Worm (Caenorhabditis elegans) whole organism, L3 larva: ENCODE results near the gene Y51A2D.8.
A peak's percentile ranks its signal among the peaks of the same experiment; 100 is the strongest.

Source experiments
- ZK546.5 ChIP-seq: sonication (generic microtip); optimal IDR thresholded peaks from 2 replicates; lab custom pipeline; 2017; ENCODE audit warnings: missing biosample characterization, missing genetic modification characterization
- aly-2 ChIP-seq: fragments of 150-350 bp; optimal IDR thresholded peaks from 2 replicates; lab custom pipeline; 2014; ENCODE audit warnings: missing biosample characterization, missing genetic modification characterization
- ceh-16 ChIP-seq: sonication (generic microtip); optimal IDR thresholded peaks from 2 replicates; lab custom pipeline; 2017; ENCODE audit warnings: missing biosample characterization, missing genetic modification characterization
- ceh-28 ChIP-seq: fragments of 150-350 bp; optimal IDR thresholded peaks from 2 replicates; lab custom pipeline; 2014; ENCODE audit warnings: missing biosample characterization, missing genetic modification reagents, missing genetic modification characterization
- ceh-82 ChIP-seq: fragments of 150-350 bp; optimal IDR thresholded peaks from 2 replicates; lab custom pipeline; 2014; ENCODE audit warnings: missing biosample characterization, missing genetic modification characterization
- ceh-9 ChIP-seq: sonication (generic microtip); optimal IDR thresholded peaks from 2 replicates; lab custom pipeline; 2018; ENCODE audit warnings: missing biosample characterization, missing genetic modification characterization
- daf-12 ChIP-seq: fragments of 150-350 bp; optimal IDR thresholded peaks from 2 replicates; lab custom pipeline; 2014; ENCODE audit warnings: missing biosample characterization, missing genetic modification reagents, missing genetic modification characterization
- egl-27 ChIP-seq: sonication (generic microtip); optimal IDR thresholded peaks from 4 replicates; lab custom pipeline; 2017; ENCODE audit warnings: missing biosample characterization, missing genetic modification reagents, missing genetic modification characterization
- egl-5 ChIP-seq: fragments of 150-350 bp; optimal IDR thresholded peaks from 2 replicates; lab custom pipeline; 2017; ENCODE audit warnings: missing biosample characterization, missing genetic modification reagents, missing genetic modification characterization, inconsistent platforms
- elt-1 ChIP-seq: fragments of 150-350 bp; optimal IDR thresholded peaks from 2 replicates; lab custom pipeline; 2014; ENCODE audit warnings: missing biosample characterization, missing genetic modification characterization
- elt-2 ChIP-seq: sonication (generic microtip); optimal IDR thresholded peaks from 2 replicates; lab custom pipeline; 2016; ENCODE audit warnings: missing genetic modification reagents, mild to moderate bottlenecking, missing genetic modification characterization, missing compliant biosample characterization
- fkh-10 ChIP-seq: sonication (generic microtip); optimal IDR thresholded peaks from 2 replicates; lab custom pipeline; 2017; ENCODE audit warnings: missing biosample characterization, missing genetic modification reagents, missing genetic modification characterization
- fkh-2 ChIP-seq: fragments of 150-350 bp; optimal IDR thresholded peaks from 2 replicates; lab custom pipeline; 2014; ENCODE audit warnings: missing biosample characterization, missing genetic modification reagents, missing genetic modification characterization
- fos-1 ChIP-seq: fragments of 150-350 bp; optimal IDR thresholded peaks from 2 replicates; lab custom pipeline; 2014; ENCODE audit warnings: missing biosample characterization, missing genetic modification characterization
- hmg-11 ChIP-seq: sonication (generic microtip); optimal IDR thresholded peaks from 2 replicates; lab custom pipeline; 2016; ENCODE audit warnings: missing genetic modification characterization, missing compliant biosample characterization
- jun-1 ChIP-seq: fragments of 150-350 bp; optimal IDR thresholded peaks from 2 replicates; lab custom pipeline; 2014; ENCODE audit warnings: missing biosample characterization, missing genetic modification reagents, missing genetic modification characterization
- lin-15B ChIP-seq: fragments of 150-350 bp; optimal IDR thresholded peaks from 2 replicates; lab custom pipeline; 2014; ENCODE audit warnings: missing biosample characterization, missing genetic modification characterization
- lsy-12 ChIP-seq: sonication (generic microtip); optimal IDR thresholded peaks from 2 replicates; lab custom pipeline; 2016; ENCODE audit warnings: mild to moderate bottlenecking, missing genetic modification characterization, missing compliant biosample characterization
- mdl-1 ChIP-seq: fragments of 150-350 bp; optimal IDR thresholded peaks from 2 replicates; lab custom pipeline; 2014; ENCODE audit warnings: missing biosample characterization, missing genetic modification characterization
- mml-1 ChIP-seq: fragments of 150-350 bp; sonication (generic microtip); optimal IDR thresholded peaks from 3 replicates; lab custom pipeline; 2014; ENCODE audit warnings: missing biosample characterization, missing genetic modification characterization
- nfya-1 ChIP-seq: sonication (generic microtip); optimal IDR thresholded peaks from 2 replicates; lab custom pipeline; 2017; ENCODE audit warnings: missing genetic modification characterization, mild to moderate bottlenecking, missing compliant biosample characterization, antibody characterized with exemption, moderate library complexity; ENCODE audit not compliant: insufficient read depth
- nhr-11 ChIP-seq: fragments of 150-350 bp; optimal IDR thresholded peaks from 2 replicates; lab custom pipeline; 2014; ENCODE audit warnings: missing biosample characterization, missing genetic modification characterization
- nhr-12 ChIP-seq: fragments of 150-350 bp; optimal IDR thresholded peaks from 2 replicates; lab custom pipeline; 2014; ENCODE audit warnings: missing biosample characterization, missing genetic modification characterization
- nhr-23 ChIP-seq: fragments of 150-350 bp; optimal IDR thresholded peaks from 2 replicates; lab custom pipeline; 2014; ENCODE audit warnings: missing biosample characterization, missing genetic modification reagents, missing genetic modification characterization
- nhr-237 ChIP-seq: fragments of 150-350 bp; optimal IDR thresholded peaks from 2 replicates; lab custom pipeline; 2014; ENCODE audit warnings: missing biosample characterization, missing genetic modification characterization
- nhr-25 ChIP-seq: sonication (generic microtip); optimal IDR thresholded peaks from 2 replicates; lab custom pipeline; 2017; ENCODE audit warnings: missing biosample characterization, missing genetic modification characterization
- nhr-28 ChIP-seq: fragments of 150-350 bp; optimal IDR thresholded peaks from 2 replicates; lab custom pipeline; 2014; ENCODE audit warnings: missing biosample characterization, missing genetic modification characterization
- nhr-43 ChIP-seq: sonication (generic microtip); optimal IDR thresholded peaks from 2 replicates; lab custom pipeline; 2016; ENCODE audit warnings: mild to moderate bottlenecking, missing genetic modification characterization, missing compliant biosample characterization; ENCODE audit not compliant: poor library complexity, severe bottlenecking
- nhr-67 ChIP-seq: fragments of 150-350 bp; optimal IDR thresholded peaks from 2 replicates; lab custom pipeline; 2014; ENCODE audit warnings: missing biosample characterization, missing genetic modification characterization
- nhr-76 ChIP-seq: fragments of 150-350 bp; sonication (generic microtip); optimal IDR thresholded peaks from 5 replicates; lab custom pipeline; 2014; ENCODE audit warnings: missing biosample characterization, missing genetic modification characterization
- nhr-77 ChIP-seq: fragments of 150-350 bp; optimal IDR thresholded peaks from 2 replicates; lab custom pipeline; 2014; ENCODE audit warnings: missing biosample characterization, missing genetic modification characterization
- pha-4 ChIP-seq: fragments of 150-350 bp; optimal IDR thresholded peaks from 2 replicates; lab custom pipeline; 2014; ENCODE audit warnings: missing biosample characterization, missing genetic modification reagents, missing genetic modification characterization
- sea-2 ChIP-seq: fragments of 150-350 bp; sonication (generic microtip); optimal IDR thresholded peaks from 4 replicates; lab custom pipeline; 2014; ENCODE audit warnings: missing biosample characterization, missing genetic modification reagents, missing genetic modification characterization
- skn-1 ChIP-seq: fragments of 150-350 bp; optimal IDR thresholded peaks from 2 replicates; lab custom pipeline; 2014; ENCODE audit warnings: missing biosample characterization, missing genetic modification characterization
- tbx-2 ChIP-seq: sonication (generic microtip); optimal IDR thresholded peaks from 2 replicates; lab custom pipeline; 2016; ENCODE audit warnings: mild to moderate bottlenecking, missing genetic modification characterization, missing compliant biosample characterization
- unc-39 ChIP-seq: sonication (generic microtip); optimal IDR thresholded peaks from 4 replicates; lab custom pipeline; 2017; ENCODE audit warnings: missing biosample characterization, missing genetic modification characterization
- unc-62 ChIP-seq: fragments of 150-350 bp; sonication (generic microtip); optimal IDR thresholded peaks from 4 replicates; lab custom pipeline; 2014; ENCODE audit warnings: missing biosample characterization, missing genetic modification reagents, missing genetic modification characterization
- zag-1 ChIP-seq: fragments of 150-350 bp; optimal IDR thresholded peaks from 2 replicates; lab custom pipeline; 2014; ENCODE audit warnings: missing biosample characterization, missing genetic modification characterization
- ztf-11 ChIP-seq: fragments of 150-350 bp; optimal IDR thresholded peaks from 2 replicates; lab custom pipeline; 2014; ENCODE audit warnings: missing biosample characterization, missing genetic modification characterization
- ztf-4 ChIP-seq: fragments of 150-350 bp; optimal IDR thresholded peaks from 2 replicates; lab custom pipeline; 2014; ENCODE audit warnings: missing biosample characterization, missing genetic modification characterization

The Y51A2D.8 gene

ce11 chrV:18560944-18561343 is 7.3 kb upstream of the Y51A2D.8 start:
- no peak for TF ChIP-seq ceh-28 (tag; lab: Kevin White, UChicago)
- TF ChIP-seq pha-4 (tag; lab: Kevin White, UChicago), result peak; percentile 88
- no peak for TF ChIP-seq tbx-2 (tag; lab: Kevin White, UChicago)

- TF ChIP-seq ztf-11 (tag; lab: Kevin White, UChicago) (no peak), pha-4 (tag; lab: Kevin White, UChicago) (peak; percentile 72), nhr-23 (tag; lab: Kevin White, UChicago) (no peak)
These were observed 6.5 kb upstream of the Y51A2D.8 start, which contains the start of gene ttr-26 for ce11 chrV:18560188-18560587. Gene ttr-26, minus strand, starts transcription at chrV:18560288.

ce11 chrV:18556488-18556887 is 2.8 kb upstream of the Y51A2D.8 start, which contains the start of the genes ttr-24 and ttr-25:
Gene ttr-24, minus strand, starts transcription at chrV:18556643.
Gene ttr-25, plus strand, starts transcription at chrV:18556714.
- TF ChIP-seq unc-62 (GFP tag; lab: Kevin White, UChicago), result no peak
- TF ChIP-seq nfya-1 (tag; lab: Kevin White, UChicago), result no peak
- TF ChIP-seq nhr-43 (tag; lab: Kevin White, UChicago), result no peak
- no peak for TF ChIP-seq nhr-25
- TF ChIP-seq fos-1 (tag; lab: Kevin White, UChicago), result no peak
- no peak for TF ChIP-seq unc-39 (tag; lab: Kevin White, UChicago)
- TF ChIP-seq nhr-77 (tag; lab: Kevin White, UChicago), result no peak
- TF ChIP-seq nhr-76 (tag; lab: Kevin White, UChicago), result no peak
- no peak for TF ChIP-seq egl-5
- TF ChIP-seq sea-2 (GFP tag; lab: Kevin White, UChicago), result no peak
- no peak for TF ChIP-seq mml-1 (tag; lab: Kevin White, UChicago)
- TF ChIP-seq tbx-2 (tag; lab: Kevin White, UChicago), result no peak
- TF ChIP-seq nhr-12 (tag; lab: Kevin White, UChicago), result no peak

- TF ChIP-seq egl-5 (no peak), unc-39 (tag; lab: Kevin White, UChicago) (no peak), mdl-1 (no peak), mml-1 (tag; lab: Kevin White, UChicago) (no peak), nfya-1 (tag; lab: Kevin White, UChicago) (no peak), elt-1 (tag; lab: Kevin White, UChicago) (no peak), ceh-9 (tag; lab: Kevin White, UChicago) (no peak), lsy-12 (tag; lab: Kevin White, UChicago) (no peak), nhr-11 (tag; lab: Kevin White, UChicago) (no peak), ZK546.5 (tag; lab: Kevin White, UChicago) (no peak), ztf-11 (tag; lab: Kevin White, UChicago) (no peak), ceh-16 (tag; lab: Kevin White, UChicago) (no peak), nhr-77 (tag; lab: Kevin White, UChicago) (no peak), nhr-237 (tag; lab: Kevin White, UChicago) (no peak), ceh-82 (tag; lab: Kevin White, UChicago) (no peak), aly-2 (tag; lab: Kevin White, UChicago) (no peak), fkh-10 (GFP tag; lab: Kevin White, UChicago) (no peak), skn-1 (tag; lab: Kevin White, UChicago) (no peak), jun-1 (tag; lab: Kevin White, UChicago) (no peak)
These were observed 17.6 kb downstream of the Y51A2D.8 start for ce11 chrV:18536015-18536414.

ce11 chrV:18533606-18534005 is 20.0 kb downstream of the Y51A2D.8 start, which contains the start of gene ints-5:
Gene ints-5, plus strand, starts transcription at chrV:18533953.
- TF ChIP-seq sea-2 (GFP tag; lab: Kevin White, UChicago), result no peak
- no peak for TF ChIP-seq nhr-237 (tag; lab: Kevin White, UChicago)
- TF ChIP-seq lin-15B (tag; lab: Kevin White, UChicago), result peak; percentile 81
- TF ChIP-seq aly-2 (tag; lab: Kevin White, UChicago), result no peak
- TF ChIP-seq daf-12 (tag; lab: Kevin White, UChicago), result no peak
- no peak for TF ChIP-seq nhr-67 (tag; lab: Kevin White, UChicago)
- TF ChIP-seq hmg-11 (tag; lab: Kevin White, UChicago), result peak; percentile 45
- no peak for TF ChIP-seq ceh-82 (tag; lab: Kevin White, UChicago)
- no peak for TF ChIP-seq nhr-11 (tag; lab: Kevin White, UChicago)
- no peak for TF ChIP-seq zag-1 (tag; lab: Kevin White, UChicago)
- no peak for TF ChIP-seq unc-39 (tag; lab: Kevin White, UChicago)
- no peak for TF ChIP-seq jun-1 (tag; lab: Kevin White, UChicago)
- TF ChIP-seq ceh-16 (tag; lab: Kevin White, UChicago), result no peak
- TF ChIP-seq pha-4 (tag; lab: Kevin White, UChicago), result peak; percentile 68
- no peak for TF ChIP-seq elt-1 (tag; lab: Kevin White, UChicago)
- no peak for TF ChIP-seq egl-27
- peak; percentile 15 for TF ChIP-seq elt-2 (tag; lab: Kevin White, UChicago)
- TF ChIP-seq ceh-28 (tag; lab: Kevin White, UChicago), result peak; percentile 36
- TF ChIP-seq fkh-2 (tag; lab: Kevin White, UChicago), result no peak
- no peak for TF ChIP-seq ztf-4
- no peak for TF ChIP-seq unc-62 (GFP tag; lab: Kevin White, UChicago)
- TF ChIP-seq egl-5, result no peak
- peak; percentile 55 for TF ChIP-seq nfya-1 (tag; lab: Kevin White, UChicago)
- no peak for TF ChIP-seq nhr-12 (tag; lab: Kevin White, UChicago)
- TF ChIP-seq nhr-76 (tag; lab: Kevin White, UChicago), result no peak
- TF ChIP-seq lsy-12 (tag; lab: Kevin White, UChicago), result no peak
- TF ChIP-seq tbx-2 (tag; lab: Kevin White, UChicago), result no peak
- TF ChIP-seq nhr-28, result no peak
- no peak for TF ChIP-seq ZK546.5 (tag; lab: Kevin White, UChicago)
- TF ChIP-seq nhr-25, result no peak
- no peak for TF ChIP-seq fkh-10 (GFP tag; lab: Kevin White, UChicago)
